Worm (Caenorhabditis elegans) whole organism, late embryonic: ENCODE measurements around the gene hpo-6.

Source experiments
- C08G9.2 ChIP-seq: sonication (generic microtip); optimal IDR thresholded peaks from 2 replicates; lab custom pipeline; 2016; ENCODE audit warnings: mild to moderate bottlenecking, missing genetic modification characterization, moderate library complexity, missing compliant biosample characterization
- F13H6.1 ChIP-seq: sonication (generic microtip); optimal IDR thresholded peaks from 2 replicates; lab custom pipeline; 2016; ENCODE audit warnings: missing genetic modification characterization, missing compliant biosample characterization
- ama-1 ChIP-seq: fragments of 150-350 bp; optimal IDR thresholded peaks from 2 replicates; lab custom pipeline; 2014
- ceh-14 ChIP-seq: sonication (generic microtip); optimal IDR thresholded peaks from 2 replicates; lab custom pipeline; 2016; ENCODE audit warnings: missing genotype, missing genetic modification characterization, missing compliant biosample characterization
- ceh-18 ChIP-seq: sonication (generic microtip); optimal IDR thresholded peaks from 2 replicates; lab custom pipeline; 2016; ENCODE audit warnings: missing genetic modification characterization, missing compliant biosample characterization
- ceh-19 ChIP-seq: fragments of 200-800 bp; sonication (Bioruptor generic); optimal IDR thresholded peaks from 2 replicates; lab custom pipeline; 2018; ENCODE audit warnings: mild to moderate bottlenecking, missing genetic modification characterization, missing compliant biosample characterization
- ceh-2 ChIP-seq: sonication (generic microtip); optimal IDR thresholded peaks from 2 replicates; lab custom pipeline; 2016; ENCODE audit warnings: missing genotype, missing genetic modification characterization, missing compliant biosample characterization
- ceh-31 ChIP-seq: sonication (generic microtip); optimal IDR thresholded peaks from 2 replicates; lab custom pipeline; 2016; ENCODE audit warnings: missing genetic modification characterization, missing compliant biosample characterization
- ceh-6 ChIP-seq: fragments of 200-800 bp; sonication (Bioruptor generic); optimal IDR thresholded peaks from 2 replicates; lab custom pipeline; 2018; ENCODE audit warnings: mild to moderate bottlenecking, missing genetic modification characterization, missing compliant biosample characterization
- ceh-9 ChIP-seq: sonication (generic microtip); optimal IDR thresholded peaks from 2 replicates; lab custom pipeline; 2016; ENCODE audit warnings: mild to moderate bottlenecking, missing genetic modification characterization, inconsistent platforms, missing compliant biosample characterization
- che-1 ChIP-seq: sonication (generic microtip); optimal IDR thresholded peaks from 2 replicates; lab custom pipeline; 2016; ENCODE audit warnings: mild to moderate bottlenecking, missing genetic modification characterization, missing compliant biosample characterization
- dve-1 ChIP-seq: sonication (generic microtip); optimal IDR thresholded peaks from 2 replicates; lab custom pipeline; 2017; ENCODE audit warnings: antibody characterized with exemption, mild to moderate bottlenecking, missing genetic modification characterization, missing compliant biosample characterization
- elt-2 ChIP-seq: sonication (generic microtip); optimal IDR thresholded peaks from 2 replicates; lab custom pipeline; 2016; ENCODE audit warnings: missing genetic modification reagents, missing genetic modification characterization, missing compliant biosample characterization
- ets-4 ChIP-seq: sonication (generic microtip); optimal IDR thresholded peaks from 2 replicates; lab custom pipeline; 2016; ENCODE audit warnings: missing genetic modification characterization, missing compliant biosample characterization
- fax-1 ChIP-seq: sonication (generic microtip); optimal IDR thresholded peaks from 2 replicates; lab custom pipeline; 2016; ENCODE audit warnings: missing genotype, missing genetic modification characterization, missing compliant biosample characterization
- hlh-15 ChIP-seq: sonication (generic microtip); optimal IDR thresholded peaks from 2 replicates; lab custom pipeline; 2016; ENCODE audit warnings: missing genetic modification characterization, missing compliant biosample characterization
- hlh-8 ChIP-seq: sonication (generic microtip); optimal IDR thresholded peaks from 2 replicates; lab custom pipeline; 2016; ENCODE audit warnings: missing genotype, missing genetic modification characterization, missing compliant biosample characterization
- mec-3 ChIP-seq: sonication (generic microtip); optimal IDR thresholded peaks from 2 replicates; lab custom pipeline; 2016; ENCODE audit warnings: borderline replicate concordance, missing genetic modification characterization, missing compliant biosample characterization
- nfya-1 ChIP-seq: sonication (generic microtip); optimal IDR thresholded peaks from 2 replicates; lab custom pipeline; 2017; ENCODE audit warnings: missing genetic modification characterization, mild to moderate bottlenecking, missing compliant biosample characterization, antibody characterized with exemption, moderate library complexity
- nhr-11 ChIP-seq: fragments of 150-350 bp; optimal IDR thresholded peaks from 2 replicates; lab custom pipeline; 2014; ENCODE audit warnings: missing biosample characterization, missing genetic modification characterization
- nhr-232 ChIP-seq: sonication (generic microtip); optimal IDR thresholded peaks from 2 replicates; lab custom pipeline; 2016; ENCODE audit warnings: missing genetic modification characterization, missing compliant biosample characterization
- odd-2 ChIP-seq: sonication (generic microtip); optimal IDR thresholded peaks from 2 replicates; lab custom pipeline; 2017; ENCODE audit warnings: antibody characterized with exemption, mild to moderate bottlenecking, missing genetic modification characterization, missing compliant biosample characterization
- pha-4 ChIP-seq: fragments of 150-350 bp; optimal IDR thresholded peaks from 2 replicates; lab custom pipeline; 2018; ENCODE audit warnings: missing biosample characterization, missing genetic modification reagents, missing genetic modification characterization
- ref-2 ChIP-seq: sonication (generic microtip); optimal IDR thresholded peaks from 2 replicates; lab custom pipeline; 2016; ENCODE audit warnings: missing genetic modification characterization, missing compliant biosample characterization
- sdc-2 ChIP-seq: sonication (generic microtip); optimal IDR thresholded peaks from 2 replicates; lab custom pipeline; 2016; ENCODE audit warnings: missing genotype, missing genetic modification characterization, missing compliant biosample characterization
- sox-4 ChIP-seq: sonication (generic microtip); optimal IDR thresholded peaks from 2 replicates; lab custom pipeline; 2017; ENCODE audit warnings: mild to moderate bottlenecking, missing genetic modification characterization, inconsistent platforms, missing compliant biosample characterization
- syd-9 ChIP-seq: sonication (generic microtip); optimal IDR thresholded peaks from 2 replicates; lab custom pipeline; 2016; ENCODE audit warnings: mild to moderate bottlenecking, missing genetic modification characterization, moderate library complexity, missing compliant biosample characterization
- tbx-2 ChIP-seq: sonication (generic microtip); optimal IDR thresholded peaks from 2 replicates; lab custom pipeline; 2016; ENCODE audit warnings: missing genetic modification characterization, missing compliant biosample characterization
- tbx-7 ChIP-seq: sonication (generic microtip); optimal IDR thresholded peaks from 2 replicates; lab custom pipeline; 2016; ENCODE audit warnings: missing genotype, missing genetic modification characterization, missing compliant biosample characterization
- ttx-3 ChIP-seq: sonication (generic microtip); optimal IDR thresholded peaks from 2 replicates; lab custom pipeline; 2016; ENCODE audit warnings: missing genetic modification reagents, missing genetic modification characterization, missing compliant biosample characterization
- unc-3 ChIP-seq, 2 experiments: fragments of 200-800 bp in 1 of 2; sonication (Bioruptor generic) in 1 of 2; sonication (generic microtip) in 1 of 2; conservative IDR thresholded peaks in 1 of 2; optimal IDR thresholded peaks in 1 of 2; 2 replicates each; pipeline versions ENCODE4 v1.3.6 to Lab custom; 2016 to 2022; ENCODE audit warnings: missing compliant biosample characterization in 2 of 2, missing genetic modification characterization in 2 of 2, missing genetic modification reagents in 1 of 2
- unc-42 ChIP-seq: sonication (generic microtip); optimal IDR thresholded peaks from 2 replicates; lab custom pipeline; 2016; ENCODE audit warnings: missing genotype, missing genetic modification characterization, missing compliant biosample characterization
- ztf-16 ChIP-seq: sonication (generic microtip); optimal IDR thresholded peaks from 2 replicates; lab custom pipeline; 2017; ENCODE audit warnings: missing genetic modification characterization, missing compliant biosample characterization

The hpo-6 gene

ce11 chrIV:1553195-1553918 is 8.6 kb upstream of the hpo-6 start, which contains the start of gene C34H4.2:
Gene C34H4.2, plus strand, starts transcription at chrIV:1553752.
- TF ChIP-seq nhr-232 (no peak), ama-1 (lab: Kevin White, UChicago) (no peak), tbx-7 (no peak), syd-9 (tag; lab: Kevin White, UChicago) (no peak), che-1 (no peak), ets-4 (no peak), ttx-3 (tag; lab: Kevin White, UChicago) (no peak), sox-4 (tag; lab: Kevin White, UChicago) (no peak), ceh-31 (tag; lab: Kevin White, UChicago) (no peak), tbx-2 (tag; lab: Kevin White, UChicago) (no peak), C08G9.2 (tag; lab: Kevin White, UChicago) (no peak), ceh-18 (tag; lab: Kevin White, UChicago) (no peak), fax-1 (no peak), ref-2 (no peak)

- TF ChIP-seq nhr-11: no peak
- no peak for TF ChIP-seq elt-2 (tag; lab: Kevin White, UChicago)
- TF ChIP-seq ceh-2 (tag; lab: Kevin White, UChicago): no peak
- TF ChIP-seq unc-3 (GFP tag; conservative IDR thresholded peaks at IDR 0.05; lab: Robert Waterston, UW): no peak
- no peak for TF ChIP-seq unc-3 (tag; optimal IDR thresholded peaks at IDR 0.05; lab: Kevin White, UChicago)
- TF ChIP-seq hlh-15 (tag; lab: Kevin White, UChicago): no peak
- no peak for TF ChIP-seq pha-4 (tag; lab: Kevin White, UChicago)
- no peak for TF ChIP-seq ztf-16 (tag; lab: Kevin White, UChicago)
- no peak for TF ChIP-seq ceh-31 (tag; lab: Kevin White, UChicago)
- TF ChIP-seq odd-2 (tag; lab: Kevin White, UChicago): no peak
- TF ChIP-seq hlh-8 (tag; lab: Kevin White, UChicago): no peak
- TF ChIP-seq ceh-18 (tag; lab: Kevin White, UChicago): no peak
- no peak for TF ChIP-seq sdc-2 (tag; lab: Kevin White, UChicago)
- no peak for TF ChIP-seq nhr-232
- TF ChIP-seq, all 69 proteins: peak for 0
Observed at ce11 chrIV:1555021-1555720, 6.8 kb upstream of the hpo-6 start, which contains the start of gene C34H4.1. Gene C34H4.1, plus strand, starts transcription at chrIV:1555579.

- no peak for TF ChIP-seq nhr-11
- TF ChIP-seq nfya-1 (tag; lab: Kevin White, UChicago): no peak
- TF ChIP-seq F13H6.1 (tag; lab: Kevin White, UChicago): no peak
- TF ChIP-seq ceh-19 (GFP tag; lab: Kevin White, UChicago): no peak
- no peak for TF ChIP-seq mec-3 (tag; lab: Kevin White, UChicago)
- no peak for TF ChIP-seq ceh-6 (GFP tag; lab: Kevin White, UChicago)
- TF ChIP-seq nhr-232: no peak
- no peak for TF ChIP-seq ceh-14 (tag; lab: Kevin White, UChicago)
- TF ChIP-seq pha-4 (tag; lab: Kevin White, UChicago): no peak
- TF ChIP-seq elt-2 (tag; lab: Kevin White, UChicago): no peak
- TF ChIP-seq che-1: no peak
- no peak for TF ChIP-seq dve-1 (tag; lab: Kevin White, UChicago)
- TF ChIP-seq ceh-9: no peak
- TF ChIP-seq unc-42: no peak
- TF ChIP-seq, all 69 proteins: peak for 0
Observed at ce11 chrIV:1559931-1560330, 2.1 kb upstream of the hpo-6 start, which contains the start of gene Y41D4B.17. Gene Y41D4B.17, plus strand, starts transcription at chrIV:1560104.
